Fruit fly (Drosophila melanogaster): ENCODE data around the gene CG13992.

Gene CG13992

dm6 chr2L:5988115-5989092, 20.9 kb upstream of the CG13992 start (continued):
- no peak for TF ChIP-seq CG15269 (tag; optimal IDR thresholded peaks at IDR 0.05)
- no peak for TF ChIP-seq Six4 (GFP tag; optimal IDR thresholded peaks at IDR 0.05)
- no peak for TF ChIP-seq CG1529 (GFP tag; optimal IDR thresholded peaks at IDR 0.05)
- TF ChIP-seq danr (GFP tag; IDR thresholded peaks at IDR 0.05): no peak
- TF ChIP-seq wdn (GFP tag; IDR thresholded peaks at IDR 0.05): no peak
- no peak for TF ChIP-seq CG12769 (tag; optimal IDR thresholded peaks at IDR 0.05)
- TF ChIP-seq CG17359 (tag; optimal IDR thresholded peaks at IDR 0.05): no peak
- no peak for TF ChIP-seq HmgZ (tag; optimal IDR thresholded peaks at IDR 0.05)
- no peak for TF ChIP-seq slbo (GFP tag; IDR thresholded peaks at IDR 0.05)
- TF ChIP-seq Kr (GFP tag; optimal IDR thresholded peaks at IDR 0.05): no peak
- TF ChIP-seq CG16779 (GFP tag; IDR thresholded peaks at IDR 0.05): no peak
- TF ChIP-seq Ssrp (tag; optimal IDR thresholded peaks at IDR 0.05): no peak
- no peak for TF ChIP-seq onecut (GFP tag; IDR thresholded peaks at IDR 0.05)
- TF ChIP-seq CG3407 (GFP tag; optimal IDR thresholded peaks at IDR 0.05): no peak
- TF ChIP-seq aop (GFP tag; IDR thresholded peaks at IDR 0.05): no peak
- TF ChIP-seq Med (GFP tag): no peak
- no peak for TF ChIP-seq CG6791 (GFP tag; IDR thresholded peaks at IDR 0.05; ENCODE audit: partially characterized antibody)
- TF ChIP-seq CG11695 (GFP tag; IDR thresholded peaks at IDR 0.05): no peak
- TF ChIP-seq nmo (GFP tag; optimal IDR thresholded peaks at IDR 0.05): no peak
- no peak for TF ChIP-seq dm (GFP tag; optimal IDR thresholded peaks at IDR 0.05)
- no peak for TF ChIP-seq ap (GFP tag; IDR thresholded peaks at IDR 0.05)
- no peak for TF ChIP-seq CG9727 (GFP tag; optimal IDR thresholded peaks at IDR 0.05)
- TF ChIP-seq pzg (GFP tag; optimal IDR thresholded peaks at IDR 0.05): no peak
- no peak for TF ChIP-seq grau (tag; optimal IDR thresholded peaks at IDR 0.05)
- no peak for TF ChIP-seq al (GFP tag; IDR thresholded peaks at IDR 0.05)
- no peak for TF ChIP-seq HLH3B (GFP tag; IDR thresholded peaks at IDR 0.05)
- no peak for TF ChIP-seq HLH54F (GFP tag; optimal IDR thresholded peaks at IDR 0.05)
- peak in 1 of 2 experiments; percentile 68 for TF ChIP-seq Pdp1 (GFP tag; optimal IDR thresholded peaks at IDR 0.05)
- TF ChIP-seq CG1233 (GFP tag; optimal IDR thresholded peaks at IDR 0.05): no peak
- TF ChIP-seq lab (GFP tag; optimal IDR thresholded peaks at IDR 0.05): no peak
- TF ChIP-seq TFAM (GFP tag; optimal IDR thresholded peaks at IDR 0.05): no peak
- TF ChIP-seq CG8089 (GFP tag; optimal IDR thresholded peaks at IDR 0.05): no peak
- TF ChIP-seq CG10654 (GFP tag; optimal IDR thresholded peaks at IDR 0.05): no peak
- no peak for TF ChIP-seq CG15601 (tag; optimal IDR thresholded peaks at IDR 0.05)
- 0 out of 2 replicates have a peak, but pooled peaks have one; percentile 37 for TF ChIP-seq sens-2 (GFP tag; IDR thresholded peaks at IDR 0.05)
- TF ChIP-seq chinmo (GFP tag; IDR thresholded peaks at IDR 0.05; ENCODE audit: partially characterized antibody): peak; percentile 53; the same call in 1 of the 4 replicates
- no peak for TF ChIP-seq pnt (GFP tag; optimal IDR thresholded peaks at IDR 0.05)
- TF ChIP-seq eve (GFP tag; optimal IDR thresholded peaks at IDR 0.05): no peak
- TF ChIP-seq CG2129 (GFP tag; IDR thresholded peaks at IDR 0.05; ENCODE audit: partially characterized antibody): no peak
- TF ChIP-seq mirr (GFP tag; optimal IDR thresholded peaks at IDR 0.05): peak; percentile 37
- TF ChIP-seq CG4707 (GFP tag; optimal IDR thresholded peaks at IDR 0.05): no peak
- no peak for TF ChIP-seq CG17385 (GFP tag; optimal IDR thresholded peaks at IDR 0.05)
- no peak for TF ChIP-seq repo (GFP tag; optimal IDR thresholded peaks at IDR 0.05)
- TF ChIP-seq HmgD (GFP tag; optimal IDR thresholded peaks at IDR 0.05): no peak
- TF ChIP-seq h (optimal IDR thresholded peaks at IDR 0.05): no peak
- TF ChIP-seq sna (GFP tag; IDR thresholded peaks at IDR 0.05; ENCODE audit: partially characterized antibody): no peak
- no peak for TF ChIP-seq BEAF-32 (GFP tag; optimal IDR thresholded peaks at IDR 0.05)
- TF ChIP-seq CG2712 (tag; optimal IDR thresholded peaks at IDR 0.05): no peak
- peak; percentile 16; the same call in 1 of the 3 replicates for TF ChIP-seq Dbx (GFP tag; IDR thresholded peaks at IDR 0.05)
